Fruit fly (Drosophila melanogaster): ENCODE data around the gene colt.
A peak's percentile ranks its signal among the peaks of the same experiment; 100 is the strongest.

Gene colt

dm6 chr2L:2799909-2800478, 30.1 kb upstream of the colt start, which contains the start of gene Syt1 (continued):
- TF ChIP-seq CG5180 (GFP tag; optimal IDR thresholded peaks at IDR 0.05) (no peak), lilli (GFP tag; optimal IDR thresholded peaks at IDR 0.05) (peak; percentile 15), CG18599 (GFP tag; optimal IDR thresholded peaks at IDR 0.05) (peak; percentile 33), CG6854 (GFP tag; optimal IDR thresholded peaks at IDR 0.05) (no peak), ro (GFP tag; IDR thresholded peaks at IDR 0.05) (no peak), bab2 (GFP tag; optimal IDR thresholded peaks at IDR 0.05) (no peak), unpg (GFP tag; optimal IDR thresholded peaks at IDR 0.05) (no peak), CG7372 (GFP tag; IDR thresholded peaks at IDR 0.05) (no peak), oc (tag; optimal IDR thresholded peaks at IDR 0.05) (no peak), CG33213 (GFP tag; optimal IDR thresholded peaks at IDR 0.05) (no peak), bowl (GFP tag; IDR thresholded peaks at IDR 0.05) (no peak), gsb-n (tag; optimal IDR thresholded peaks at IDR 0.05) (no peak), fu2 (GFP tag; optimal IDR thresholded peaks at IDR 0.05) (no peak), CG12659 (GFP tag; optimal IDR thresholded peaks at IDR 0.05) (no peak), row (GFP tag; IDR thresholded peaks at IDR 0.05) (no peak; the same call in 2 of the 3 replicates), CG10147 (GFP tag; optimal IDR thresholded peaks at IDR 0.05) (no peak), CG9437 (GFP tag; optimal IDR thresholded peaks at IDR 0.05) (no peak), CG12071 (GFP tag; optimal IDR thresholded peaks at IDR 0.05) (no peak), Gsc (GFP tag; IDR thresholded peaks at IDR 0.05) (no peak), Mes4 (GFP tag; optimal IDR thresholded peaks at IDR 0.05) (no peak), CG6765 (GFP tag; optimal IDR thresholded peaks at IDR 0.05) (no peak), inv (GFP tag; IDR thresholded peaks at IDR 0.05; ENCODE audit: partially characterized antibody) (no peak), CG10274 (GFP tag; optimal IDR thresholded peaks at IDR 0.05) (peak; percentile 84), Ravus (GFP tag; IDR thresholded peaks at IDR 0.05) (no peak), CG17802 (tag; optimal IDR thresholded peaks at IDR 0.05) (no peak), caup (GFP tag; optimal IDR thresholded peaks at IDR 0.05; ENCODE audit: severe bottlenecking) (no peak), hb (GFP tag; IDR thresholded peaks at IDR 0.05; ENCODE audit: partially characterized antibody) (no peak), ewg (GFP tag; optimal IDR thresholded peaks at IDR 0.05) (peak; percentile 76), scrt (GFP tag; optimal IDR thresholded peaks at IDR 0.05) (no peak), CG7745 (tag; optimal IDR thresholded peaks at IDR 0.05) (no peak), Ptx1 (GFP tag; IDR thresholded peaks at IDR 0.05) (no peak), CG17612 (GFP tag; IDR thresholded peaks at IDR 0.05) (no peak), grau (tag; optimal IDR thresholded peaks at IDR 0.05) (no peak), CG3726 (GFP tag; IDR thresholded peaks at IDR 0.05) (no peak), odd (GFP tag; optimal IDR thresholded peaks at IDR 0.05) (no peak), CG13624 (GFP tag; optimal IDR thresholded peaks at IDR 0.05) (no peak), onecut (GFP tag; IDR thresholded peaks at IDR 0.05) (peak; percentile 99), CG4360 (GFP tag; IDR thresholded peaks at IDR 0.05) (no peak), CG13894 (tag; optimal IDR thresholded peaks at IDR 0.05) (no peak), Deaf1 (tag; optimal IDR thresholded peaks at IDR 0.05) (peak; percentile 20), Awh (GFP tag; IDR thresholded peaks at IDR 0.05) (no peak), HmgD (GFP tag; optimal IDR thresholded peaks at IDR 0.05) (no peak), Hr3 (GFP tag; optimal IDR thresholded peaks at IDR 0.05) (no peak), Dbx (GFP tag; IDR thresholded peaks at IDR 0.05) (peak; percentile 27; the same call in 1 of the 3 replicates), CG18262 (tag; optimal IDR thresholded peaks at IDR 0.05) (no peak), pan (optimal IDR thresholded peaks at IDR 0.05) (no peak), pan (GFP tag; optimal IDR thresholded peaks at IDR 0.05 in 1 of 2, IDR thresholded peaks at IDR 0.05 in 1 of 2) (no peak), CG16779 (GFP tag; IDR thresholded peaks at IDR 0.05) (0 out of 2 replicates have a peak, but pooled peaks have one; percentile 32), lab (GFP tag; optimal IDR thresholded peaks at IDR 0.05) (peak; percentile 42), CG32772 (GFP tag; IDR thresholded peaks at IDR 0.05) (no peak), CG10209 (GFP tag; optimal IDR thresholded peaks at IDR 0.05) (no peak)
